Worm (Caenorhabditis elegans) whole organism, late embryonic: ENCODE results near the gene ZK1127.4.

Experiments
- K02D7.2 ChIP-seq: sonication (generic microtip); optimal IDR thresholded peaks from 2 replicates; lab custom pipeline; 2017; ENCODE audit warnings: mild to moderate bottlenecking, missing genetic modification characterization, missing compliant biosample characterization
- K09A11.1 ChIP-seq: sonication (generic microtip); optimal IDR thresholded peaks from 2 replicates; lab custom pipeline; 2017; ENCODE audit warnings: antibody characterized with exemption, mild to moderate bottlenecking, missing genetic modification characterization, missing compliant biosample characterization; ENCODE audit not compliant: insufficient read depth
- Y22D7AL.16 ChIP-seq: sonication (generic microtip); optimal IDR thresholded peaks from 2 replicates; lab custom pipeline; 2016; ENCODE audit warnings: missing genetic modification characterization, missing compliant biosample characterization
- ahr-1 ChIP-seq: sonication (generic microtip); optimal IDR thresholded peaks from 2 replicates; lab custom pipeline; 2016; ENCODE audit warnings: missing genetic modification characterization, missing compliant biosample characterization
- ama-1 ChIP-seq: fragments of 150-350 bp; optimal IDR thresholded peaks from 2 replicates; lab custom pipeline; 2014
- ceh-19 ChIP-seq: fragments of 200-800 bp; sonication (Bioruptor generic); optimal IDR thresholded peaks from 2 replicates; lab custom pipeline; 2018; ENCODE audit warnings: mild to moderate bottlenecking, missing genetic modification characterization, missing compliant biosample characterization
- ceh-2 ChIP-seq: sonication (generic microtip); optimal IDR thresholded peaks from 2 replicates; lab custom pipeline; 2016; ENCODE audit warnings: missing genotype, missing genetic modification characterization, missing compliant biosample characterization
- ceh-22 ChIP-seq: sonication (generic microtip); optimal IDR thresholded peaks from 2 replicates; lab custom pipeline; 2017; ENCODE audit warnings: missing biosample characterization, missing genetic modification characterization
- ceh-24 ChIP-seq: sonication (generic microtip); optimal IDR thresholded peaks from 2 replicates; lab custom pipeline; 2016; ENCODE audit warnings: mild to moderate bottlenecking, missing genetic modification characterization, missing compliant biosample characterization
- ceh-34 ChIP-seq: sonication (generic microtip); optimal IDR thresholded peaks from 2 replicates; lab custom pipeline; 2016; ENCODE audit warnings: mild to moderate bottlenecking, missing genetic modification characterization, missing compliant biosample characterization
- ceh-9 ChIP-seq: sonication (generic microtip); optimal IDR thresholded peaks from 2 replicates; lab custom pipeline; 2016; ENCODE audit warnings: mild to moderate bottlenecking, missing genetic modification characterization, inconsistent platforms, missing compliant biosample characterization
- che-1 ChIP-seq: sonication (generic microtip); optimal IDR thresholded peaks from 2 replicates; lab custom pipeline; 2016; ENCODE audit warnings: mild to moderate bottlenecking, missing genetic modification characterization, missing compliant biosample characterization
- elt-4 ChIP-seq: sonication (generic microtip); optimal IDR thresholded peaks from 2 replicates; lab custom pipeline; 2016; ENCODE audit warnings: missing genetic modification characterization, missing compliant biosample characterization
- fkh-10 ChIP-seq: fragments of 150-350 bp; optimal IDR thresholded peaks from 2 replicates; lab custom pipeline; 2014; ENCODE audit warnings: missing biosample characterization, missing genetic modification reagents, missing genetic modification characterization
- fkh-6 ChIP-seq: sonication (generic microtip); optimal IDR thresholded peaks from 2 replicates; lab custom pipeline; 2016; ENCODE audit warnings: missing genetic modification characterization, missing compliant biosample characterization
- gmeb-2 ChIP-seq: sonication (generic microtip); optimal IDR thresholded peaks from 2 replicates; lab custom pipeline; 2016; ENCODE audit warnings: missing genetic modification characterization, inconsistent platforms, missing compliant biosample characterization
- hlh-13 ChIP-seq: fragments of 200-800 bp; sonication (Bioruptor generic); optimal IDR thresholded peaks from 2 replicates; lab custom pipeline; 2018; ENCODE audit warnings: mild to moderate bottlenecking, missing genetic modification characterization, missing compliant biosample characterization
- hlh-15 ChIP-seq: sonication (generic microtip); optimal IDR thresholded peaks from 2 replicates; lab custom pipeline; 2016; ENCODE audit warnings: missing genetic modification characterization, missing compliant biosample characterization
- hlh-30 ChIP-seq: sonication (generic microtip); optimal IDR thresholded peaks from 2 replicates; lab custom pipeline; 2017; ENCODE audit warnings: antibody characterized with exemption, missing genetic modification characterization, missing compliant biosample characterization; ENCODE audit not compliant: insufficient read depth
- hlh-6 ChIP-seq: sonication (generic microtip); optimal IDR thresholded peaks from 2 replicates; lab custom pipeline; 2016; ENCODE audit warnings: missing genotype, missing genetic modification characterization, missing compliant biosample characterization
- lim-6 ChIP-seq: sonication (generic microtip); optimal IDR thresholded peaks from 2 replicates; lab custom pipeline; 2016; ENCODE audit warnings: missing genetic modification characterization, missing compliant biosample characterization
- madf-2 ChIP-seq: sonication (generic microtip); optimal IDR thresholded peaks from 2 replicates; lab custom pipeline; 2017; ENCODE audit warnings: missing genetic modification characterization, missing compliant biosample characterization
- mec-3 ChIP-seq: sonication (generic microtip); optimal IDR thresholded peaks from 2 replicates; lab custom pipeline; 2016; ENCODE audit warnings: borderline replicate concordance, missing genetic modification characterization, missing compliant biosample characterization
- nhr-11 ChIP-seq: fragments of 150-350 bp; optimal IDR thresholded peaks from 2 replicates; lab custom pipeline; 2014; ENCODE audit warnings: missing biosample characterization, missing genetic modification characterization
- nhr-232 ChIP-seq: sonication (generic microtip); optimal IDR thresholded peaks from 2 replicates; lab custom pipeline; 2016; ENCODE audit warnings: missing genetic modification characterization, missing compliant biosample characterization
- odd-2 ChIP-seq: sonication (generic microtip); optimal IDR thresholded peaks from 2 replicates; lab custom pipeline; 2017; ENCODE audit warnings: antibody characterized with exemption, mild to moderate bottlenecking, missing genetic modification characterization, missing compliant biosample characterization
- pat-9 ChIP-seq: fragments of 200-800 bp; sonication (Bioruptor generic); optimal IDR thresholded peaks from 2 replicates; lab custom pipeline; 2018; ENCODE audit warnings: mild to moderate bottlenecking, missing genetic modification characterization, moderate library complexity, missing compliant biosample characterization
- pha-2 ChIP-seq: sonication (generic microtip); optimal IDR thresholded peaks from 2 replicates; lab custom pipeline; 2017; ENCODE audit warnings: mild to moderate bottlenecking, missing genetic modification characterization, missing compliant biosample characterization
- ref-2 ChIP-seq: sonication (generic microtip); optimal IDR thresholded peaks from 2 replicates; lab custom pipeline; 2016; ENCODE audit warnings: missing genetic modification characterization, missing compliant biosample characterization
- sdc-2 ChIP-seq: sonication (generic microtip); optimal IDR thresholded peaks from 2 replicates; lab custom pipeline; 2016; ENCODE audit warnings: missing genotype, missing genetic modification characterization, missing compliant biosample characterization
- sox-2 ChIP-seq: fragments of 200-800 bp; sonication (Bioruptor generic); IDR thresholded peaks from 2 replicates; pipeline ENCODE4 v1.3.6; 2022; ENCODE audit warnings: missing genetic modification reagents, missing genetic modification characterization, missing compliant biosample characterization
- sox-4 ChIP-seq: sonication (generic microtip); optimal IDR thresholded peaks from 2 replicates; lab custom pipeline; 2017; ENCODE audit warnings: mild to moderate bottlenecking, missing genetic modification characterization, inconsistent platforms, missing compliant biosample characterization
- syd-9 ChIP-seq: sonication (generic microtip); optimal IDR thresholded peaks from 2 replicates; lab custom pipeline; 2016; ENCODE audit warnings: mild to moderate bottlenecking, missing genetic modification characterization, moderate library complexity, missing compliant biosample characterization
- tbx-7 ChIP-seq: sonication (generic microtip); optimal IDR thresholded peaks from 2 replicates; lab custom pipeline; 2016; ENCODE audit warnings: missing genotype, missing genetic modification characterization, missing compliant biosample characterization
- unc-42 ChIP-seq: sonication (generic microtip); optimal IDR thresholded peaks from 2 replicates; lab custom pipeline; 2016; ENCODE audit warnings: missing genotype, missing genetic modification characterization, missing compliant biosample characterization
- unc-55 ChIP-seq: sonication (generic microtip); optimal IDR thresholded peaks from 2 replicates; lab custom pipeline; 2017; ENCODE audit warnings: missing biosample characterization, missing genetic modification reagents, missing genetic modification characterization
- unc-86 ChIP-seq: sonication (generic microtip); optimal IDR thresholded peaks from 2 replicates; lab custom pipeline; 2016; ENCODE audit warnings: missing genetic modification characterization, missing compliant biosample characterization
- zip-5 ChIP-seq: sonication (generic microtip); optimal IDR thresholded peaks from 2 replicates; lab custom pipeline; 2016; ENCODE audit warnings: missing genetic modification characterization, missing compliant biosample characterization
- ztf-16 ChIP-seq: sonication (generic microtip); optimal IDR thresholded peaks from 2 replicates; lab custom pipeline; 2017; ENCODE audit warnings: missing genetic modification characterization, missing compliant biosample characterization

ZK1127.4 gene

DNA sequence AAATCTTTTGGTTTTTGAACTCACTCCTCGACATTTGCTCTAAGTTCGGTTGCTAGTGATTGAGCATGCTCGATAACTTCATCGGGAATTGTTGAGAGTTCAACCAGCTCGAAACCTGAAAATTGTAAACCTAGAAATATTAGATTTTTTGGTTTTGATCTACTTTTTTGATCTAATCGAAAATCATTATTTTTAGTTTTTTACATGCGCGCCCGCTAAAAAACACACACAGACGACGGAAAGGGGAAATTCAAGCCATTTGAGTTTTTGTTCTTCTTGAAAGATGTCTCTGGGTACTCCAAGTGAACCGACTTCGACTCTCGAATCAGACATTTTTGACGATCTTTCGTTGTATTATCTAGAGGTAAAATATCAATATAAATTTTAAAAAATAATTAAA is 11.6 kb downstream of the ZK1127.4 start, which contains the start of gene nos-2:
Gene nos-2, plus strand, starts transcription at position 228 of the 400 bp plus-strand sequence.
- TF ChIP-seq zip-5 (tag; lab: Kevin White, UChicago) (no peak), fkh-10 (GFP tag; lab: Kevin White, UChicago) (no peak), unc-86 (no peak), elt-4 (tag; lab: Kevin White, UChicago) (no peak), ref-2 (tag; lab: Kevin White, UChicago) (no peak), ceh-2 (tag; lab: Kevin White, UChicago) (no peak), ceh-22 (tag; lab: Kevin White, UChicago) (no peak), nhr-232 (no peak), nhr-11 (no peak), Y22D7AL.16 (tag; lab: Kevin White, UChicago) (no peak), ceh-34 (no peak), hlh-15 (tag; lab: Kevin White, UChicago) (no peak), ahr-1 (no peak), syd-9 (tag; lab: Kevin White, UChicago) (no peak), hlh-13 (GFP tag; lab: Kevin White, UChicago) (no peak), sox-2 (GFP tag; lab: Robert Waterston, UW) (no peak)

DNA sequence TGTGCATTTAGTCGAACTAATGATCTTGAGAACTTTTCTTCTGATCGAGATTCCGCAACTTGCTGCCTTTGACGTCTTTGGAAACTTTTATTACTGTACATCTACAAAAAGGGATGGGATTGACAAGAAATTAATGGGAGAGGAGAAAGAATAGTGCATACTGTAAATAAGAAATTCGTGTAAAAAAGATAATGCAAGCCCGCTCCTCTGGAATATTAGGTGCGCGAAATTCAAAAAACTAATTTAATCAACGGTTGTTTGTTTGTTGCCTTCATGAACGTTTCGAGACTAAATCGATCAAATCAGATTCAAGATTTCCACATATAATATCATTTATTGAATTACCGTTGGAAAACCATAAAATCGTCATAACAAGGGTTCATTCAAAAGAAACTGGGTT is 16.1 kb downstream of the ZK1127.4 start, which contains the start of gene him-14:
Gene him-14, minus strand, starts transcription at position 101 of the 400 bp plus-strand sequence.
- TF ChIP-seq pha-2 (no peak), lim-6 (tag; lab: Kevin White, UChicago) (no peak), sdc-2 (no peak), pat-9 (tag; lab: Kevin White, UChicago) (no peak), tbx-7 (tag; lab: Kevin White, UChicago) (no peak), mec-3 (no peak), ceh-34 (no peak), elt-4 (tag; lab: Kevin White, UChicago) (no peak), ceh-22 (tag; lab: Kevin White, UChicago) (no peak), fkh-6 (tag; lab: Kevin White, UChicago) (no peak), ama-1 (lab: Kevin White, UChicago) (no peak), zip-5 (tag; lab: Kevin White, UChicago) (no peak), Y22D7AL.16 (tag; lab: Kevin White, UChicago) (no peak), ceh-9 (no peak), ceh-19 (no peak), K02D7.2 (no peak), hlh-30 (no peak), K09A11.1 (tag; lab: Kevin White, UChicago) (no peak)

DNA sequence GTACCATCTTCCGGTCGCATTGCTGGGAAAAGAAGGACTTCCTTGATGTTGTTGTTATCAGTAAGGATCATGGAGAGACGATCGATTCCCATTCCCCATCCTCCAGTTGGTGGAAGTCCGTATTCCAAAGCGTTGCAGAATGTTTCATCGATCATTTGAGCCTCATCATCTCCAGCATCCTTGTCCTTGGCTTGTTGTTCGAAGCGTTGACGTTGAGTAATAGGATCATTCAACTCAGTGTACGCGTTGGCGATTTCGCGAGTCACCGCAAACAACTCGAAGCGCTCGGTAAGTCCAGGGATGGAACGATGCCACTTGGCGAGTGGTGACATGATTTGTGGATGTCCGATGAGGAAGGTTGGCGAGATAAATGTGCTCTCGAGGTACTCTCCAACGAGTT is 16.7 kb downstream of the ZK1127.4 start:
- no peak for TF ChIP-seq odd-2 (tag; lab: Kevin White, UChicago)
- TF ChIP-seq nhr-232, result no peak
- TF ChIP-seq gmeb-2 (tag; lab: Kevin White, UChicago), result no peak
- TF ChIP-seq unc-55 (GFP tag; lab: Kevin White, UChicago), result no peak
- no peak for TF ChIP-seq madf-2
- TF ChIP-seq sox-4 (tag; lab: Kevin White, UChicago), result no peak
- no peak for TF ChIP-seq ceh-24 (tag; lab: Kevin White, UChicago)
- no peak for TF ChIP-seq che-1
- TF ChIP-seq unc-86, result no peak

DNA sequence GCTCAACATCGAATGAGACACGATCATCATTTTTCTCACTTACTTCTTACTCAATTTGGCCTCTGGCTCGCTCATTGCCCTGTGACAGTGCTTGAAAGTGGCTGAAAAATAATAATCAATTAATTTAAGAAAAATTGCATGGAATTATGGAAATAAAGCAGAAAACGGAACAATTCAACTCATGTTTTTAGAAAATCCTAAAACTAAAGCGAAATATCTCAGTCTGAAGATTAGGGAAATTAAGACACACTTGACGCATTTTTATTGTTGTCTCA is 18.5 kb downstream of the ZK1127.4 start, which contains the start of gene kars-1:
Gene kars-1, minus strand, starts transcription at position 101 of the 275 bp plus-strand sequence.
- TF ChIP-seq hlh-6 (tag; lab: Kevin White, UChicago), result no peak
- no peak for TF ChIP-seq ztf-16 (tag; lab: Kevin White, UChicago)
- TF ChIP-seq unc-42 (tag; lab: Kevin White, UChicago), result no peak
- no peak for TF ChIP-seq syd-9 (tag; lab: Kevin White, UChicago)
